Worm (Caenorhabditis elegans) whole organism, L3 larva: ENCODE measurements around the gene dec-7.

ENCODE experiments used
- unc-39 ChIP-seq: sonication (generic microtip); optimal IDR thresholded peaks from 4 replicates; lab custom pipeline; 2017; ENCODE audit warnings: missing biosample characterization, missing genetic modification characterization
- ztf-4 ChIP-seq: fragments of 150-350 bp; optimal IDR thresholded peaks from 2 replicates; lab custom pipeline; 2014; ENCODE audit warnings: missing biosample characterization, missing genetic modification characterization

ce11 chrIII:9907574-9907973 is 24.6 kb upstream of the dec-7 start:
- TF ChIP-seq unc-39 (no peak), ztf-4 (tag; lab: Kevin White, UChicago) (no peak)
